Worm (Caenorhabditis elegans): ENCODE data around the gene D1005.4.

D1005.4 gene

DNA sequence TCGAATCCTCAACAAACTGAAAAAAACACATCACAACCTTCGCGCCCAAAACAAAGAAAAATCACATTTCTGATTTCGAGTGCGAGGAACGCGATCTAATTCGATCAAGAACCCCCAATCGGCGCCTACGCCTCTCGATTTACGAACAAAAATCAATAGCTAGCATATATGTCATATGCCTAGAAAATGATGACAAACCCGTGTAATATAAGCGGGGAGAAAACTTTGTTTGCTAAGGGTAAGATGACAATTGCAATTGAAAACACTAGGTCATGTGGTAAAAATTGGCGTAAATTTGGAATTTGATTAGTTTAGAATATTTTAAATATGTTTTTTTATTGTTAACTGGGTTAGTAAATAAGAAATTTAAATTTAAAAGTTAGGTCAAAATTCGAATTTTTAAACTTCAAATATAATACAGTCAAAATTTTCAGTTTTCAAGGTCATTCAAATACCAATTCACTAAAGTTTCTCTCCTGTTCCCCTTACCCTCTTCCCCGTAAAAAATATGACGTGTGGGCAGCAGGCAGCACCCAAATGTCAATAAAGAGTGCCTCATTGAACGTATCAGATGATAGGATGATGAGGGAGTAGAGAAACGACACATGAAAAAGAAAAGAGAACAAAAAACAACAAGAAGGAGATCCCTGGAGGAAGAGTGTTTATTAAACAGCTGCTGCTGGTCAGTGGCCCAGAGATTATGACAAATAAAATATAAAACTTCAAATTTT lies 29.1 kb downstream of the D1005.4 start (continued):
- peak; percentile 71 for TF ChIP-seq mep-1 (tag; optimal IDR thresholded peaks at IDR 0.05)
- no peak for TF ChIP-seq sptf-1 (tag; optimal IDR thresholded peaks at IDR 0.05)
- peak; percentile 87 for TF ChIP-seq nhr-85 (tag)
- TF ChIP-seq pag-3 (tag; optimal IDR thresholded peaks at IDR 0.05; ENCODE audit: borderline replicate concordance, insufficient read depth), result no peak
- no peak for TF ChIP-seq zip-4 (GFP tag; optimal IDR thresholded peaks at IDR 0.05)
- peak; percentile 79 for TF ChIP-seq nhr-71 (tag; optimal IDR thresholded peaks at IDR 0.05)
- TF ChIP-seq fkh-4 (tag; optimal IDR thresholded peaks at IDR 0.05; ENCODE audit: borderline replicate concordance), result no peak
- TF ChIP-seq tbx-2 (tag; optimal IDR thresholded peaks at IDR 0.05), result peak; percentile 49
- TF ChIP-seq unc-98 (GFP tag; IDR thresholded peaks at IDR 0.05), result no peak
- no peak for TF ChIP-seq ets-5 (GFP tag; IDR thresholded peaks at IDR 0.05)
- peak; percentile 68 for TF ChIP-seq snu-23 (GFP tag; optimal IDR thresholded peaks at IDR 0.05)
- no peak for TF ChIP-seq pax-3 (tag; optimal IDR thresholded peaks at IDR 0.05)
- no peak for TF ChIP-seq sup-37 (GFP tag; optimal IDR thresholded peaks at IDR 0.05)
- TF ChIP-seq nhr-237 (tag; optimal IDR thresholded peaks at IDR 0.05), result no peak
- TF ChIP-seq zag-1 (tag; optimal IDR thresholded peaks at IDR 0.05), result no peak
- no peak for TF ChIP-seq C34B4.2 (tag; optimal IDR thresholded peaks at IDR 0.05)
- TF ChIP-seq lin-13 (GFP tag; optimal IDR thresholded peaks at IDR 0.05), result no peak
- TF ChIP-seq rnt-1 (tag; optimal IDR thresholded peaks at IDR 0.05), result peak; percentile 61
- TF ChIP-seq nhr-90 (tag; optimal IDR thresholded peaks at IDR 0.05; ENCODE audit: poor library complexity), result peak; percentile 40
- TF ChIP-seq ceh-90 (tag; optimal IDR thresholded peaks at IDR 0.05), result no peak
- no peak for TF ChIP-seq aly-2 (tag; optimal IDR thresholded peaks at IDR 0.05)
- no peak for TF ChIP-seq pqm-1 (tag; optimal IDR thresholded peaks at IDR 0.05)
- no peak for TF ChIP-seq lin-39 (tag; optimal IDR thresholded peaks at IDR 0.05)
- no peak for TF ChIP-seq unc-86 (tag; optimal IDR thresholded peaks at IDR 0.05)
- TF ChIP-seq nhr-12 (tag; optimal IDR thresholded peaks at IDR 0.05), result no peak
- TF ChIP-seq mef-2 (tag; optimal IDR thresholded peaks at IDR 0.05), result no peak
- TF ChIP-seq nhr-47 (tag; optimal IDR thresholded peaks at IDR 0.05), result peak; percentile 39
- TF ChIP-seq unc-30 (tag; optimal IDR thresholded peaks at IDR 0.05), result no peak
- no peak for TF ChIP-seq elt-2 (tag; optimal IDR thresholded peaks at IDR 0.05)
- TF ChIP-seq elt-3 (tag; optimal IDR thresholded peaks at IDR 0.05), result no peak
- TF ChIP-seq jun-1 (tag; optimal IDR thresholded peaks at IDR 0.05), result no peak
- peak; percentile 48; the same call in 1 of the 2 replicates for TF ChIP-seq nhr-19 (GFP tag; conservative IDR thresholded peaks at IDR 0.05)
- no peak for TF ChIP-seq aha-1 (tag; optimal IDR thresholded peaks at IDR 0.05)
- peak; percentile 77 for TF ChIP-seq blmp-1 (tag; optimal IDR thresholded peaks at IDR 0.05)
- no peak for TF ChIP-seq alr-1 (tag; optimal IDR thresholded peaks at IDR 0.05; ENCODE audit: borderline replicate concordance)
- TF ChIP-seq grh-1 (GFP tag; IDR thresholded peaks at IDR 0.05), result no peak
- TF ChIP-seq xbp-1 (tag; optimal IDR thresholded peaks at IDR 0.05), result peak; percentile 7
- no peak for TF ChIP-seq vab-15 (tag; optimal IDR thresholded peaks at IDR 0.05)
- no peak for TF ChIP-seq ama-1 (optimal IDR thresholded peaks at IDR 0.05)
- TF ChIP-seq nhr-76 (tag; optimal IDR thresholded peaks at IDR 0.05), result no peak
- no peak for TF ChIP-seq ceh-88 (GFP tag; IDR thresholded peaks at IDR 0.05)
- TF ChIP-seq ces-1 (GFP tag; optimal IDR thresholded peaks at IDR 0.05), result no peak
- TF ChIP-seq lir-3 (tag; optimal IDR thresholded peaks at IDR 0.05; ENCODE audit: poor library complexity), result peak; percentile 26
- TF ChIP-seq nhr-11 (tag; optimal IDR thresholded peaks at IDR 0.05), result no peak
- no peak for TF ChIP-seq fkh-8 (tag; optimal IDR thresholded peaks at IDR 0.05)
- TF ChIP-seq dsc-1 (tag; optimal IDR thresholded peaks at IDR 0.05), result no peak
- TF ChIP-seq nhr-84 (tag; optimal IDR thresholded peaks at IDR 0.05), result no peak
- peak in 1 of 3 experiments; percentile 25 for TF ChIP-seq dpl-1 (GFP tag; optimal IDR thresholded peaks at IDR 0.05)
- TF ChIP-seq skn-1 (tag; optimal IDR thresholded peaks at IDR 0.05), result peak; percentile 100
- no peak for TF ChIP-seq hlh-17 (GFP tag; optimal IDR thresholded peaks at IDR 0.05; ENCODE audit: borderline replicate concordance)
- TF ChIP-seq egl-13 (tag; optimal IDR thresholded peaks at IDR 0.05), result no peak
- no peak for TF ChIP-seq efl-3 (GFP tag; optimal IDR thresholded peaks at IDR 0.05)

Data from whole organism, L1 larva.